Worm (Caenorhabditis elegans) whole organism, L2 larva: ENCODE data around the gene sph-1.

Experiments
- C34F6.9 ChIP-seq: fragments of 150-350 bp; optimal IDR thresholded peaks from 2 replicates; lab custom pipeline; 2014; ENCODE audit warnings: missing biosample characterization, missing genetic modification characterization
- F13H6.1 ChIP-seq: sonication (generic microtip); optimal IDR thresholded peaks from 2 replicates; lab custom pipeline; 2016; ENCODE audit warnings: missing genetic modification characterization, missing compliant biosample characterization
- R02D3.7 ChIP-seq: fragments of 150-350 bp; optimal IDR thresholded peaks from 2 replicates; lab custom pipeline; 2014; ENCODE audit warnings: missing biosample characterization, missing genetic modification characterization
- Y55F3AM.14 ChIP-seq: fragments of 200-800 bp; sonication (Bioruptor generic); optimal IDR thresholded peaks from 2 replicates; lab custom pipeline; 2018; ENCODE audit warnings: mild to moderate bottlenecking, missing genetic modification characterization, missing compliant biosample characterization
- ZK546.5 ChIP-seq: sonication (generic microtip); optimal IDR thresholded peaks from 2 replicates; lab custom pipeline; 2017; ENCODE audit warnings: missing biosample characterization, missing genetic modification characterization
- alr-1 ChIP-seq: fragments of 150-350 bp; optimal IDR thresholded peaks from 2 replicates; lab custom pipeline; 2014; ENCODE audit warnings: missing biosample characterization, missing genetic modification characterization
- aly-2 ChIP-seq: fragments of 150-350 bp; optimal IDR thresholded peaks from 2 replicates; lab custom pipeline; 2014; ENCODE audit warnings: missing biosample characterization, missing genetic modification characterization
- blmp-1 ChIP-seq: sonication (generic microtip); optimal IDR thresholded peaks from 2 replicates; lab custom pipeline; 2017; ENCODE audit warnings: missing genetic modification characterization, mild to moderate bottlenecking, missing compliant biosample characterization, antibody characterized with exemption, moderate library complexity; ENCODE audit not compliant: insufficient read depth
- ceh-16 ChIP-seq: fragments of 150-350 bp; optimal IDR thresholded peaks from 2 replicates; lab custom pipeline; 2014; ENCODE audit warnings: missing biosample characterization, missing genetic modification characterization
- ceh-82 ChIP-seq: fragments of 150-350 bp; optimal IDR thresholded peaks from 2 replicates; lab custom pipeline; 2014; ENCODE audit warnings: missing biosample characterization, missing genetic modification characterization
- crh-2 ChIP-seq: sonication (generic microtip); optimal IDR thresholded peaks from 2 replicates; lab custom pipeline; 2017; ENCODE audit warnings: missing biosample characterization, missing genetic modification characterization
- dmd-4 ChIP-seq: sonication (generic microtip); optimal IDR thresholded peaks from 2 replicates; lab custom pipeline; 2017; ENCODE audit warnings: missing biosample characterization, missing genetic modification characterization
- egl-27 ChIP-seq: sonication (generic microtip); optimal IDR thresholded peaks from 3 replicates; lab custom pipeline; 2017; ENCODE audit warnings: missing biosample characterization, missing genetic modification reagents, missing genetic modification characterization
- elt-1 ChIP-seq: fragments of 150-350 bp; optimal IDR thresholded peaks from 2 replicates; lab custom pipeline; 2014; ENCODE audit warnings: missing biosample characterization, missing genetic modification characterization
- elt-3 ChIP-seq: sonication (generic microtip); optimal IDR thresholded peaks from 2 replicates; lab custom pipeline; 2017; ENCODE audit warnings: missing biosample characterization, missing genetic modification characterization
- fos-1 ChIP-seq: fragments of 150-350 bp; optimal IDR thresholded peaks from 2 replicates; lab custom pipeline; 2014; ENCODE audit warnings: missing biosample characterization, missing genetic modification characterization
- gmeb-1 ChIP-seq: fragments of 150-350 bp; optimal IDR thresholded peaks from 2 replicates; lab custom pipeline; 2014; ENCODE audit warnings: missing biosample characterization, missing genetic modification characterization
- lin-11 ChIP-seq: fragments of 150-350 bp; sonication (generic microtip); optimal IDR thresholded peaks from 2 replicates; lab custom pipeline; 2014; ENCODE audit warnings: missing biosample characterization, missing genetic modification characterization, inconsistent platforms, mixed read lengths
- lin-13 ChIP-seq: fragments of 150-350 bp; optimal IDR thresholded peaks from 2 replicates; lab custom pipeline; 2014; ENCODE audit warnings: missing biosample characterization, missing genetic modification reagents, missing genetic modification characterization
- lin-39 ChIP-seq: fragments of 150-350 bp; optimal IDR thresholded peaks from 2 replicates; lab custom pipeline; 2014; ENCODE audit warnings: missing biosample characterization, missing genetic modification reagents, missing genetic modification characterization
- lsy-2 ChIP-seq, 2 experiments: fragments of 150-350 bp in 1 of 2; sonication (generic microtip) in 1 of 2; optimal IDR thresholded peaks; 2 replicates each; lab custom pipeline; 2014 to 2017; ENCODE audit warnings: missing biosample characterization in 2 of 2, missing genetic modification characterization in 2 of 2
- mab-5 ChIP-seq: fragments of 150-350 bp; optimal IDR thresholded peaks from 2 replicates; lab custom pipeline; 2014; ENCODE audit warnings: missing biosample characterization, missing genetic modification characterization
- mbf-1 ChIP-seq: sonication (generic microtip); optimal IDR thresholded peaks from 2 replicates; lab custom pipeline; 2017; ENCODE audit warnings: missing biosample characterization, missing genetic modification characterization
- mdl-1 ChIP-seq, 2 experiments: fragments of 150-350 bp in 1 of 2; sonication (generic microtip) in 1 of 2; optimal IDR thresholded peaks; 2 replicates each; lab custom pipeline; 2017; ENCODE audit warnings: missing biosample characterization in 2 of 2, missing genetic modification characterization in 2 of 2
- nhr-10 ChIP-seq: sonication (generic microtip); optimal IDR thresholded peaks from 2 replicates; lab custom pipeline; 2017; ENCODE audit warnings: missing biosample characterization, missing genetic modification characterization
- nhr-11 ChIP-seq: fragments of 150-350 bp; optimal IDR thresholded peaks from 2 replicates; lab custom pipeline; 2014; ENCODE audit warnings: missing biosample characterization, missing genetic modification characterization
- nhr-12 ChIP-seq: fragments of 150-350 bp; optimal IDR thresholded peaks from 2 replicates; lab custom pipeline; 2014; ENCODE audit warnings: missing biosample characterization, missing genetic modification characterization
- nhr-129 ChIP-seq: fragments of 150-350 bp; optimal IDR thresholded peaks from 2 replicates; lab custom pipeline; 2014; ENCODE audit warnings: missing biosample characterization, missing genetic modification characterization
- nhr-21 ChIP-seq: fragments of 150-350 bp; optimal IDR thresholded peaks from 2 replicates; lab custom pipeline; 2014; ENCODE audit warnings: missing biosample characterization, missing genetic modification characterization
- nhr-23 ChIP-seq: fragments of 150-350 bp; optimal IDR thresholded peaks from 2 replicates; lab custom pipeline; 2014; ENCODE audit warnings: missing biosample characterization, missing genetic modification reagents, missing genetic modification characterization
- nhr-237 ChIP-seq: fragments of 150-350 bp; optimal IDR thresholded peaks from 2 replicates; lab custom pipeline; 2014; ENCODE audit warnings: missing biosample characterization, missing genetic modification characterization
- nhr-25 ChIP-seq: fragments of 150-350 bp; sonication (generic microtip); optimal IDR thresholded peaks from 3 replicates; lab custom pipeline; 2014; ENCODE audit warnings: missing biosample characterization, missing genetic modification characterization
- nhr-6 ChIP-seq: fragments of 150-350 bp; optimal IDR thresholded peaks from 2 replicates; lab custom pipeline; 2014; ENCODE audit warnings: missing biosample characterization, missing genetic modification characterization
- nhr-77 ChIP-seq: fragments of 150-350 bp; optimal IDR thresholded peaks from 2 replicates; lab custom pipeline; 2014; ENCODE audit warnings: missing biosample characterization, missing genetic modification characterization
- peb-1 ChIP-seq: fragments of 150-350 bp; optimal IDR thresholded peaks from 2 replicates; lab custom pipeline; 2014; ENCODE audit warnings: missing biosample characterization, missing genetic modification characterization
- sem-4 ChIP-seq: fragments of 150-350 bp; optimal IDR thresholded peaks from 2 replicates; lab custom pipeline; 2014; ENCODE audit warnings: missing biosample characterization, missing genetic modification reagents, missing genetic modification characterization
- skn-1 ChIP-seq: sonication (generic microtip); optimal IDR thresholded peaks from 2 replicates; lab custom pipeline; 2017; ENCODE audit warnings: missing biosample characterization, missing genetic modification characterization
- sma-3 ChIP-seq: sonication (generic microtip); optimal IDR thresholded peaks from 2 replicates; lab custom pipeline; 2016; ENCODE audit warnings: missing genetic modification reagents, missing genetic modification characterization, missing compliant biosample characterization
- sma-9 ChIP-seq, 2 experiments: fragments of 150-350 bp in 1 of 2; sonication (generic microtip) in 1 of 2; optimal IDR thresholded peaks; 2 replicates each; lab custom pipeline; 2014 to 2016; ENCODE audit warnings: missing genetic modification characterization in 2 of 2, mild to moderate bottlenecking in 1 of 2, missing biosample characterization in 1 of 2, missing compliant biosample characterization in 1 of 2, missing genetic modification reagents in 1 of 2, moderate library complexity in 1 of 2
- snpc-4 ChIP-seq: fragments of 150-350 bp; optimal IDR thresholded peaks from 2 replicates; lab custom pipeline; 2014; ENCODE audit warnings: missing biosample characterization, missing genetic modification characterization
- unc-39 ChIP-seq: fragments of 150-350 bp; optimal IDR thresholded peaks from 2 replicates; lab custom pipeline; 2014; ENCODE audit warnings: missing biosample characterization, missing genetic modification characterization
- unc-55 ChIP-seq: fragments of 150-350 bp; sonication (generic microtip); optimal IDR thresholded peaks from 3 replicates; lab custom pipeline; 2014; ENCODE audit warnings: missing biosample characterization, missing genetic modification reagents, missing genetic modification characterization
- unc-62 ChIP-seq: fragments of 150-350 bp; optimal IDR thresholded peaks from 2 replicates; lab custom pipeline; 2014; ENCODE audit warnings: missing biosample characterization, missing genetic modification reagents, missing genetic modification characterization
- zag-1 ChIP-seq: fragments of 150-350 bp; optimal IDR thresholded peaks from 2 replicates; lab custom pipeline; 2014; ENCODE audit warnings: missing biosample characterization, missing genetic modification characterization
- ztf-1 ChIP-seq: fragments of 200-800 bp; sonication (Bioruptor generic); conservative IDR thresholded peaks from 2 replicates; pipeline ENCODE4 v1.3.6; 2022; ENCODE audit warnings: missing genetic modification characterization, missing compliant biosample characterization
- ztf-11 ChIP-seq: sonication (generic microtip); optimal IDR thresholded peaks from 2 replicates; lab custom pipeline; 2017; ENCODE audit warnings: missing biosample characterization, missing genetic modification characterization
- ztf-4 ChIP-seq: fragments of 150-350 bp; optimal IDR thresholded peaks from 2 replicates; lab custom pipeline; 2014; ENCODE audit warnings: missing biosample characterization, missing genetic modification characterization

The sph-1 gene

ce11 chrIV:8136548-8136947, 3.2 kb upstream of the sph-1 start:
- no peak for TF ChIP-seq egl-27 (tag; lab: Kevin White, UChicago)
- no peak for TF ChIP-seq lin-13
- TF ChIP-seq nhr-237 = no peak
- TF ChIP-seq unc-62 (GFP tag; lab: Kevin White, UChicago) = no peak
- TF ChIP-seq ceh-16 (tag; lab: Kevin White, UChicago) = no peak
- no peak for TF ChIP-seq nhr-12 (tag; lab: Kevin White, UChicago)
- no peak for TF ChIP-seq mbf-1 (tag; lab: Kevin White, UChicago)
- TF ChIP-seq zag-1 (tag; lab: Kevin White, UChicago) = no peak
- TF ChIP-seq nhr-10 = no peak
- TF ChIP-seq elt-1 (tag; lab: Kevin White, UChicago) = no peak
- no peak for TF ChIP-seq sem-4 (tag; lab: Kevin White, UChicago)
- TF ChIP-seq F13H6.1 = no peak
- TF ChIP-seq gmeb-1 (tag; lab: Kevin White, UChicago) = no peak
- TF ChIP-seq ztf-11 = no peak
- TF ChIP-seq, all 48 proteins: peak for 0

DNA sequence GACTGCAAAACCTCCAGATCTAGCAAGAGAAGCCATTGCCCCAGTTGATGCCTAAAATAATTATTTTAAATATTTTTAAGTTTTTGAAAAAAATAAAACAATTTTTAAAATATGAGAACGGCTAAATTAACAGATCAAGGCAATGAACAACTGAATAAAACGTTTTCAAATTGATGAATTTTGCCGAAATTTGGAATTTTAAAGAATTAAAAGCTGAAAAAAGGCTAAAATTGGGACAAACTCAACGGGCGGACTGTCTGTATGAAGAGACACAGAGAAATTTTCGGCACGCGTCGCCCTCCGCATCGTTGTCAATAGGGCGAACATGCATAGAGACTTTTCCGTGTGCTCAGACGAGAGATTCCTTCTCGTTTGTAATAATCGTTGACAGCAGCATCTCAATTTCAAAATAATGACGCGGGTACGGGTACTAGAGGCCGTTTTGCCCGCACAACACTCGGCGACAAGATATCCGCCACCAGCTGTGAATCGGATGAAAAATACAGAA, 2.7 kb upstream of the sph-1 start, which contains the start of the genes isp-1 and islo-1:
Gene isp-1 (minus strand): TSS at position 51 of the 508 bp plus-strand sequence.
Gene islo-1 (plus strand): TSS at position 385 of the 508 bp plus-strand sequence.
- no peak for TF ChIP-seq nhr-6 (tag; lab: Kevin White, UChicago)
- no peak for TF ChIP-seq Y55F3AM.14 (GFP tag; lab: Kevin White, UChicago)
- peak in 1 of 2 experiments; percentile 44 for TF ChIP-seq mdl-1 (tag; optimal IDR thresholded peaks at IDR 0.05; lab: Kevin White, UChicago)
- TF ChIP-seq nhr-11 (tag; lab: Kevin White, UChicago) = no peak
- no peak for TF ChIP-seq nhr-23 (tag; lab: Kevin White, UChicago)
- no peak for TF ChIP-seq ceh-82 (tag; lab: Kevin White, UChicago)
- TF ChIP-seq lin-39 = no peak
- peak; percentile 6 for TF ChIP-seq sma-9 (GFP tag; optimal IDR thresholded peaks at IDR 0.05; lab: Kevin White, UChicago)
- TF ChIP-seq sma-9 (tag; optimal IDR thresholded peaks at IDR 0.05; lab: Kevin White, UChicago) = no peak
- no peak for TF ChIP-seq ZK546.5
- TF ChIP-seq elt-3 (tag; lab: Kevin White, UChicago) = no peak
- no peak for TF ChIP-seq lin-13
- peak; percentile 20 for TF ChIP-seq nhr-25
- no peak for TF ChIP-seq snpc-4
- no peak for TF ChIP-seq nhr-77
- peak; percentile 45 for TF ChIP-seq fos-1 (tag; lab: Kevin White, UChicago)
- TF ChIP-seq zag-1 (tag; lab: Kevin White, UChicago) = no peak
- TF ChIP-seq C34F6.9 (tag; lab: Kevin White, UChicago) = peak; percentile 81
- TF ChIP-seq unc-62 (GFP tag; lab: Kevin White, UChicago) = no peak
- no peak for TF ChIP-seq ztf-4 (tag; lab: Kevin White, UChicago)
- no peak for TF ChIP-seq blmp-1 (tag; lab: Kevin White, UChicago)
- no peak for TF ChIP-seq nhr-10
- no peak for TF ChIP-seq aly-2 (tag; lab: Kevin White, UChicago)
- no peak for TF ChIP-seq alr-1 (tag; lab: Kevin White, UChicago)
- no peak for TF ChIP-seq sma-3 (GFP tag; lab: Kevin White, UChicago)
- no peak for TF ChIP-seq R02D3.7 (tag; lab: Kevin White, UChicago)
- peak; percentile 80 for TF ChIP-seq nhr-129 (tag; lab: Kevin White, UChicago)
- no peak for TF ChIP-seq unc-39 (tag; lab: Kevin White, UChicago)
- TF ChIP-seq ztf-11 = no peak
- no peak for TF ChIP-seq ztf-1 (GFP tag; lab: Robert Waterston, UW)
- TF ChIP-seq crh-2 (tag; lab: Kevin White, UChicago) = peak; percentile 58
- TF ChIP-seq peb-1 (tag; lab: Kevin White, UChicago) = no peak
- peak; percentile 43 for TF ChIP-seq F13H6.1
- TF ChIP-seq dmd-4 (tag; lab: Kevin White, UChicago) = no peak
- peak in 1 of 2 experiments; percentile 69 for TF ChIP-seq lsy-2 (tag; optimal IDR thresholded peaks at IDR 0.05; lab: Kevin White, UChicago)
- TF ChIP-seq mab-5 = no peak
- peak; percentile 36 for TF ChIP-seq lin-11 (tag; lab: Kevin White, UChicago)
- no peak for TF ChIP-seq nhr-21 (tag; lab: Kevin White, UChicago)
- peak; percentile 76 for TF ChIP-seq unc-55 (GFP tag; lab: Kevin White, UChicago)
- TF ChIP-seq skn-1 (tag; lab: Kevin White, UChicago) = no peak
- TF ChIP-seq sem-4 (tag; lab: Kevin White, UChicago) = no peak
- no peak for TF ChIP-seq mbf-1 (tag; lab: Kevin White, UChicago)
